Worm (Caenorhabditis elegans) whole organism, young adult: ENCODE data around the gene let-418.

ENCODE experiments used
- C06A6.2 ChIP-seq: fragments of 200-800 bp; sonication (Bioruptor generic); conservative IDR thresholded peaks from 2 replicates; pipeline ENCODE4 v1.3.6; 2022; ENCODE audit warnings: missing genetic modification characterization, missing compliant biosample characterization
- D2030.7 ChIP-seq: fragments of 200-800 bp; sonication (Bioruptor generic); IDR thresholded peaks from 2 replicates; pipeline ENCODE4 v1.3.6; 2022; ENCODE audit warnings: missing genetic modification reagents, missing genetic modification characterization, missing compliant biosample characterization
- F33H1.4 ChIP-seq: fragments of 200-800 bp; sonication (Bioruptor generic); IDR thresholded peaks from 2 replicates; pipeline ENCODE4 v1.3.6; 2022; ENCODE audit warnings: missing genetic modification reagents, missing genetic modification characterization, missing compliant biosample characterization
- ama-1 ChIP-seq, 3 experiments: fragments of 150-350 bp in 1 of 3; sonication (generic microtip) in 2 of 3; optimal IDR thresholded peaks; 2 replicates each; lab custom pipeline; 2014 to 2018; ENCODE audit warnings: missing biosample characterization in 2 of 3, missing genetic modification characterization in 2 of 3, missing genetic modification reagents in 2 of 3
- atf-7 ChIP-seq: sonication (generic microtip); optimal IDR thresholded peaks from 2 replicates; lab custom pipeline; 2017; ENCODE audit warnings: mild to moderate bottlenecking, missing genetic modification characterization, missing compliant biosample characterization
- ceh-91 ChIP-seq: fragments of 200-800 bp; sonication (Bioruptor generic); IDR thresholded peaks from 2 replicates; pipeline ENCODE4 v1.3.6; 2022; ENCODE audit warnings: missing genetic modification reagents, missing genetic modification characterization, missing compliant biosample characterization
- die-1 ChIP-seq: sonication (generic microtip); optimal IDR thresholded peaks from 2 replicates; lab custom pipeline; 2016; ENCODE audit warnings: missing genotype, mild to moderate bottlenecking, missing genetic modification characterization, missing compliant biosample characterization
- lag-1 ChIP-seq: fragments of 200-800 bp; sonication (Bioruptor generic); IDR thresholded peaks from 2 replicates; pipeline ENCODE4 v1.3.6; 2022; ENCODE audit warnings: missing genetic modification reagents, missing genetic modification characterization, missing compliant biosample characterization
- lin-40 ChIP-seq: sonication (generic microtip); optimal IDR thresholded peaks from 2 replicates; lab custom pipeline; 2016; ENCODE audit warnings: missing genetic modification characterization, mild to moderate bottlenecking, missing compliant biosample characterization, missing genotype, missing genetic modification reagents
- rec-8 ChIP-seq, 2 experiments: sonication (generic microtip); optimal IDR thresholded peaks; 2 replicates each; lab custom pipeline; 2016; ENCODE audit warnings: mild to moderate bottlenecking in 2 of 2, missing genetic modification characterization in 2 of 2, missing genetic modification reagents in 2 of 2, missing genotype in 2 of 2, missing biosample characterization in 1 of 2, missing compliant biosample characterization in 1 of 2, moderate library complexity in 1 of 2
- sptf-2 ChIP-seq: fragments of 200-800 bp; sonication (Bioruptor generic); optimal IDR thresholded peaks from 2 replicates; lab custom pipeline; 2018; ENCODE audit warnings: mild to moderate bottlenecking, missing genetic modification characterization, missing compliant biosample characterization
- tlf-1 ChIP-seq: fragments of 200-800 bp; sonication (Bioruptor generic); optimal IDR thresholded peaks from 2 replicates; lab custom pipeline; 2018; ENCODE audit warnings: mild to moderate bottlenecking, missing genetic modification characterization, missing compliant biosample characterization

DNA sequence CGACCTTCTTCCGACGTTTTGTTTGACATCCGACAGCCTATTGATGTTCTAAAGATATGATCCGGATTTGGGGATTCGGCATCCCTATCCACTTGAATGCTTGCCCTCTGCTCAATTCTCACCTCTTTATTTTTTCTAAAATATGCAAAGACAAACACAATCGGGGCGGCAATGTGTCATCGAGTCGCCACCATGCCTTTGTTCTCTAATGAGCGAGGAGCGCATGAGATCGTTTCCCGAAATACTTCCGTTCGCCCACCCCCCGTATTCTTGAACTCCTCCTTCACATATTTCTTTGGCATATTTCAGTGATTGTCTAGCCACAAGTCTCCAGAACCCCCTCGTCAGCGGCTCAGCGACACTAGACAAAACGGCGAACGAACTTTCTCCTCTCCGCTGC is 27.3 kb upstream of the let-418 start, which contains the start of gene cyn-17:
- no peak for TF ChIP-seq ceh-91 (GFP tag; lab: Robert Waterston, UW)
- TF ChIP-seq C06A6.2, result no peak
- TF ChIP-seq lin-40, result no peak
- TF ChIP-seq rec-8 (tag; optimal IDR thresholded peaks at IDR 0.05; lab: Kevin White, UChicago), result no peak
- TF ChIP-seq tlf-1 (GFP tag; lab: Kevin White, UChicago), result no peak
- TF ChIP-seq atf-7 (tag; lab: Kevin White, UChicago), result no peak
- no peak for TF ChIP-seq sptf-2 (GFP tag; lab: Kevin White, UChicago)
- TF ChIP-seq F33H1.4 (GFP tag; lab: Robert Waterston, UW), result no peak
- TF ChIP-seq lag-1 (GFP tag; lab: Robert Waterston, UW), result no peak
- no peak for TF ChIP-seq die-1
- no peak for TF ChIP-seq D2030.7 (GFP tag; lab: Robert Waterston, UW)
- no peak for TF ChIP-seq ama-1 (optimal IDR thresholded peaks at IDR 0.05; lab: Kevin White, UChicago)
- no peak for TF ChIP-seq ama-1 (GFP tag; optimal IDR thresholded peaks at IDR 0.05; lab: Kevin White, UChicago)
